Fruit fly (Drosophila melanogaster) whole organism, pupa: Measurements from ENCODE around the gene Cyp4ac2.
A peak's percentile ranks its signal among the peaks of the same experiment; 100 is the strongest.

Experiments used
- CG10348 ChIP-seq: fragments of 200-800 bp; sonication (Bioruptor generic); IDR thresholded peaks from 2 replicates; pipeline ENCODE4 v1.3.6; 2022; ENCODE audit warnings: missing biosample characterization, missing genetic modification characterization
- CG4496 ChIP-seq: fragments of 200-800 bp; sonication (Bioruptor generic); IDR thresholded peaks from 3 replicates; pipeline ENCODE4 v1.3.6; 2022; ENCODE audit warnings: missing biosample characterization, missing genetic modification characterization
- Snoo ChIP-seq: fragments of 200-800 bp; sonication (Bioruptor generic); optimal IDR thresholded peaks from 3 replicates; lab custom pipeline; 2017; ENCODE audit warnings: missing biosample characterization, mild to moderate bottlenecking, missing genetic modification characterization, inconsistent platforms
- fd96Ca ChIP-seq: fragments of 200-800 bp; sonication (Bioruptor generic); IDR thresholded peaks from 3 replicates; pipeline ENCODE4 v1.3.6; 2022; ENCODE audit warnings: missing biosample characterization, missing genetic modification characterization

DNA sequence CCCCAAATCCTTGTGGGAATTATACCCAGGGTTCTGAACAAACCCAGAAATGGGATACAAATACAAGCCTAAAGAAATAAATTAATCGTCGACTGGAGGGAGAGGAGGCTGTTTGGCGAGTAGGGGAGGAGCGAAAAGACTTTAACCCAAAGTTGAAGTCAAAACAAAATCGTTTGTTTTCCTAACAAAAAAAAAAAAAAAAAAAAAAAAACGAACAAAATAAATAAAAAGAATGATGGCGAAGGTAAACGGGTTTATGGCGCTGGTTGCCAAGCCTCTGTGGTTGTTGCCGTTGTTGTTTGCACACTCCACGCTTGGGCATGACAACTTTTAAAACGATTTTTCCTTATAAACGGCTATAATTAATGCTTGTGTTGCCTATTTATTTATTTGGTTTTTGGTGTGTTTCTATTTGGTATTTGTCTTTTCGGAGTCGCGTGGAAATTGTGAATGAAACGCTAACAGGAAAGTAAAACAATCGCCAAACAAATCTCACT lies 37.6 kb upstream of the Cyp4ac2 start:
- TF ChIP-seq Snoo (tag; lab: Kevin White, UChicago) (no peak), fd96Ca (peak; percentile 21; the same call in 1 of the 3 replicates), CG10348 (GFP tag; lab: Robert Waterston, UW) (no peak), CG4496 (no peak)
